Worm (Caenorhabditis elegans) whole organism, mixed stage, embryonic: Measurements from ENCODE around the gene gst-44.

Experiments
- lin-13 ChIP-seq: fragments of 150-350 bp; optimal IDR thresholded peaks from 2 replicates; lab custom pipeline; 2014; ENCODE audit warnings: missing biosample characterization, missing genetic modification characterization
- nhr-237 ChIP-seq: fragments of 150-350 bp; optimal IDR thresholded peaks from 2 replicates; lab custom pipeline; 2014; ENCODE audit warnings: missing biosample characterization, missing genetic modification characterization
- nhr-28 ChIP-seq: fragments of 150-350 bp; optimal IDR thresholded peaks from 2 replicates; lab custom pipeline; 2014; ENCODE audit warnings: missing biosample characterization, missing genetic modification characterization
- unc-39 ChIP-seq: fragments of 150-350 bp; optimal IDR thresholded peaks from 2 replicates; lab custom pipeline; 2014; ENCODE audit warnings: missing biosample characterization, missing genetic modification characterization
- unc-62 ChIP-seq: fragments of 150-350 bp; optimal IDR thresholded peaks from 2 replicates; lab custom pipeline; 2014; ENCODE audit warnings: missing biosample characterization, missing genetic modification reagents, missing genetic modification characterization
- ztf-11 ChIP-seq: fragments of 150-350 bp; optimal IDR thresholded peaks from 2 replicates; lab custom pipeline; 2014; ENCODE audit warnings: missing biosample characterization, missing genetic modification characterization

DNA sequence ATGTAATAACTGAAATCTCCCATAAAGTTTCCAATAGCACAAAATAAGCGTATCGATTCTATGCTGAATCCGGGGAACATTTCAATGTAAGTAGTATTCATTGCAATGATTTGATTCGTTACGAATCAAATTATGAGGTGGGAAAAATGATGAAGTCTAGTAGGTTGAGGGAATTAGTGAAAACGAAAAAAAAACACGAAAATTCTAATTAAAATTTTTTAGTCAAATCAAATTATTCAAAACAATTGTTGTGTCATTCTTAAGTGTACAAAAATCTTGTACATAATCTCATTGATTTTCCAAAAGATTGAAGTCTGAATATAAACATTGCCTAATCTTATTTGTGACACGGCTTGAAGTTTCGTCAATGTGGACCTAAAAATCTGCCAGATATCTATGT lies 33.7 kb downstream of the gst-44 start, which contains the start of gene srw-29:
- TF ChIP-seq unc-62 (GFP tag; lab: Kevin White, UChicago) (no peak), unc-39 (tag; lab: Kevin White, UChicago) (no peak), lin-13 (tag; lab: Kevin White, UChicago) (no peak), nhr-237 (tag; lab: Kevin White, UChicago) (no peak), ztf-11 (no peak), nhr-28 (tag; lab: Kevin White, UChicago) (no peak)
